Worm (Caenorhabditis elegans) whole organism, young adult: ENCODE results near the gene mul-1.

ENCODE experiments used
- B0336.3 ChIP-seq: fragments of 200-800 bp; sonication (Bioruptor generic); IDR thresholded peaks from 2 replicates; pipeline ENCODE4 v1.3.6; 2022; ENCODE audit warnings: missing genetic modification characterization, missing compliant biosample characterization
- D2030.7 ChIP-seq: fragments of 200-800 bp; sonication (Bioruptor generic); IDR thresholded peaks from 2 replicates; pipeline ENCODE4 v1.3.6; 2022; ENCODE audit warnings: missing genetic modification reagents, missing genetic modification characterization, missing compliant biosample characterization
- F10E7.11 ChIP-seq: sonication (generic microtip); optimal IDR thresholded peaks from 2 replicates; lab custom pipeline; 2017; ENCODE audit warnings: mild to moderate bottlenecking, missing genetic modification characterization, moderate library complexity, missing compliant biosample characterization
- F22D6.2 ChIP-seq: sonication (generic microtip); optimal IDR thresholded peaks from 2 replicates; lab custom pipeline; 2016; ENCODE audit warnings: mild to moderate bottlenecking, missing genetic modification characterization, missing compliant biosample characterization
- F33H1.4 ChIP-seq: fragments of 200-800 bp; sonication (Bioruptor generic); IDR thresholded peaks from 2 replicates; pipeline ENCODE4 v1.3.6; 2022; ENCODE audit warnings: missing genetic modification reagents, missing genetic modification characterization, missing compliant biosample characterization
- F37B4.10 ChIP-seq: fragments of 200-800 bp; sonication (Bioruptor generic); IDR thresholded peaks from 2 replicates; pipeline ENCODE4 v1.3.6; 2022; ENCODE audit warnings: missing genetic modification characterization, missing compliant biosample characterization
- F57A8.1 ChIP-seq: fragments of 200-800 bp; sonication (Bioruptor generic); optimal IDR thresholded peaks from 2 replicates; lab custom pipeline; 2018; ENCODE audit warnings: mild to moderate bottlenecking, missing genetic modification characterization, moderate library complexity, missing compliant biosample characterization
- K11D2.4 ChIP-seq: fragments of 200-800 bp; sonication (Bioruptor generic); IDR thresholded peaks from 2 replicates; pipeline ENCODE4 v1.3.6; 2022; ENCODE audit warnings: missing genetic modification reagents, missing genetic modification characterization, missing compliant biosample characterization
- Y95B8A.8 ChIP-seq: fragments of 200-800 bp; sonication (Bioruptor generic); IDR thresholded peaks from 2 replicates; pipeline ENCODE4 v1.3.6; 2022; ENCODE audit warnings: missing genetic modification reagents, missing genetic modification characterization, missing compliant biosample characterization
- attf-6 ChIP-seq: fragments of 200-800 bp; sonication (Bioruptor generic); IDR thresholded peaks from 2 replicates; pipeline ENCODE4 v1.3.6; 2022; ENCODE audit warnings: missing genetic modification reagents, missing genetic modification characterization, missing compliant biosample characterization
- bed-1 ChIP-seq: fragments of 200-800 bp; sonication (Bioruptor generic); IDR thresholded peaks from 2 replicates; pipeline ENCODE4 v1.3.6; 2022; ENCODE audit warnings: missing genetic modification reagents, missing genetic modification characterization, missing compliant biosample characterization
- bed-2 ChIP-seq: fragments of 200-800 bp; sonication (Bioruptor generic); IDR thresholded peaks from 2 replicates; pipeline ENCODE4 v1.3.6; 2022; ENCODE audit warnings: missing genetic modification reagents, missing genetic modification characterization, missing compliant biosample characterization
- ccch-3 ChIP-seq: fragments of 200-800 bp; sonication (Bioruptor generic); optimal IDR thresholded peaks from 2 replicates; lab custom pipeline; 2018; ENCODE audit warnings: mild to moderate bottlenecking, missing genetic modification characterization, missing compliant biosample characterization
- cebp-1 ChIP-seq, 2 experiments: fragments of 200-800 bp in 1 of 2; sonication (Bioruptor generic) in 1 of 2; sonication (generic microtip) in 1 of 2; IDR thresholded peaks in 1 of 2; optimal IDR thresholded peaks in 1 of 2; 2 replicates each; pipeline versions ENCODE4 v1.3.6 to Lab custom; 2017 to 2022; ENCODE audit warnings: missing compliant biosample characterization in 2 of 2, missing genetic modification characterization in 2 of 2, mild to moderate bottlenecking in 1 of 2, missing genetic modification reagents in 1 of 2, moderate library complexity in 1 of 2
- efl-1 ChIP-seq: fragments of 150-350 bp; optimal IDR thresholded peaks from 2 replicates; lab custom pipeline; 2014; ENCODE audit warnings: missing biosample characterization, missing genetic modification reagents, missing genetic modification characterization
- ekl-4 ChIP-seq: fragments of 200-800 bp; sonication (Bioruptor generic); IDR thresholded peaks from 2 replicates; pipeline ENCODE4 v1.3.6; 2022; ENCODE audit warnings: missing genetic modification reagents, missing genetic modification characterization, missing compliant biosample characterization
- ets-4 ChIP-seq: fragments of 200-800 bp; sonication (Bioruptor generic); optimal IDR thresholded peaks from 2 replicates; lab custom pipeline; 2018; ENCODE audit warnings: mild to moderate bottlenecking, missing genetic modification characterization, missing compliant biosample characterization
- gei-17 ChIP-seq: fragments of 200-800 bp; sonication (Bioruptor generic); optimal IDR thresholded peaks from 2 replicates; lab custom pipeline; 2018; ENCODE audit warnings: mild to moderate bottlenecking, missing genetic modification characterization, missing compliant biosample characterization
- him-1 ChIP-seq: sonication (generic microtip); optimal IDR thresholded peaks from 2 replicates; lab custom pipeline; 2016; ENCODE audit warnings: missing genotype, missing genetic modification reagents, missing genetic modification characterization, missing compliant biosample characterization
- hmg-20 ChIP-seq: fragments of 200-800 bp; sonication (Bioruptor generic); IDR thresholded peaks from 2 replicates; pipeline ENCODE4 v1.3.6; 2022; ENCODE audit warnings: missing genetic modification reagents, missing genetic modification characterization, missing compliant biosample characterization
- lin-26 ChIP-seq: fragments of 200-800 bp; sonication (Bioruptor generic); IDR thresholded peaks from 2 replicates; pipeline ENCODE4 v1.3.6; 2022; ENCODE audit warnings: missing genetic modification reagents, missing genetic modification characterization, missing compliant biosample characterization
- lin-54 ChIP-seq: fragments of 200-800 bp; sonication (Bioruptor generic); optimal IDR thresholded peaks from 2 replicates; lab custom pipeline; 2018; ENCODE audit warnings: mild to moderate bottlenecking, missing genetic modification characterization, missing compliant biosample characterization
- lsl-1 ChIP-seq: fragments of 200-800 bp; sonication (Bioruptor generic); optimal IDR thresholded peaks from 2 replicates; lab custom pipeline; 2018; ENCODE audit warnings: mild to moderate bottlenecking, missing genetic modification characterization, moderate library complexity, missing compliant biosample characterization
- madf-6 ChIP-seq: fragments of 200-800 bp; sonication (Bioruptor generic); IDR thresholded peaks from 2 replicates; pipeline ENCODE4 v1.3.6; 2022; ENCODE audit warnings: missing genetic modification reagents, missing genetic modification characterization, missing compliant biosample characterization
- mxl-1 ChIP-seq: sonication (generic microtip); optimal IDR thresholded peaks from 2 replicates; lab custom pipeline; 2016; ENCODE audit warnings: missing genetic modification characterization, missing compliant biosample characterization
- nfyb-1 ChIP-seq: fragments of 200-800 bp; sonication (Bioruptor generic); IDR thresholded peaks from 2 replicates; pipeline ENCODE4 v1.3.6; 2022; ENCODE audit warnings: missing genetic modification reagents, missing genetic modification characterization, missing compliant biosample characterization
- rcor-1 ChIP-seq: fragments of 200-800 bp; sonication (Bioruptor generic); IDR thresholded peaks from 2 replicates; pipeline ENCODE4 v1.3.6; 2022; ENCODE audit warnings: missing genetic modification reagents, missing genetic modification characterization, missing compliant biosample characterization
- sdz-38 ChIP-seq: sonication (generic microtip); optimal IDR thresholded peaks from 2 replicates; lab custom pipeline; 2016; ENCODE audit warnings: missing genotype, missing genetic modification characterization, missing compliant biosample characterization
- snpc-1.3 ChIP-seq: sonication (generic microtip); optimal IDR thresholded peaks from 2 replicates; lab custom pipeline; 2017; ENCODE audit warnings: missing genetic modification characterization, mild to moderate bottlenecking, missing compliant biosample characterization, antibody characterized with exemption, moderate library complexity, missing genotype, missing genetic modification reagents; ENCODE audit not compliant: insufficient read depth
- snpc-4 ChIP-seq, 5 experiments: fragments of 150-350 bp in 1 of 5; sonication (generic microtip) in 4 of 5; optimal IDR thresholded peaks; 2 replicates each; lab custom pipeline; 2014 to 2018; ENCODE audit warnings: missing genetic modification characterization in 5 of 5, missing biosample characterization in 3 of 5, antibody characterized with exemption in 2 of 5, mild to moderate bottlenecking in 2 of 5, missing compliant biosample characterization in 2 of 5, missing genotype in 2 of 5, moderate library complexity in 2 of 5, missing genetic modification reagents in 1 of 5
- tbp1 ChIP-seq: fragments of 200-800 bp; sonication (Bioruptor generic); optimal IDR thresholded peaks from 2 replicates; lab custom pipeline; 2018; ENCODE audit warnings: mild to moderate bottlenecking, missing genetic modification characterization, missing compliant biosample characterization
- tlf-1 ChIP-seq: fragments of 200-800 bp; sonication (Bioruptor generic); optimal IDR thresholded peaks from 2 replicates; lab custom pipeline; 2018; ENCODE audit warnings: mild to moderate bottlenecking, missing genetic modification characterization, missing compliant biosample characterization
- zfh-2 ChIP-seq: fragments of 200-800 bp; sonication (Bioruptor generic); conservative IDR thresholded peaks from 2 replicates; pipeline ENCODE4 v1.3.6; 2022; ENCODE audit warnings: missing genetic modification reagents, missing genetic modification characterization, missing compliant biosample characterization
- zim-3 ChIP-seq: sonication (generic microtip); optimal IDR thresholded peaks from 2 replicates; lab custom pipeline; 2017; ENCODE audit warnings: mild to moderate bottlenecking, missing genetic modification characterization, moderate library complexity, missing compliant biosample characterization

mul-1 gene

DNA sequence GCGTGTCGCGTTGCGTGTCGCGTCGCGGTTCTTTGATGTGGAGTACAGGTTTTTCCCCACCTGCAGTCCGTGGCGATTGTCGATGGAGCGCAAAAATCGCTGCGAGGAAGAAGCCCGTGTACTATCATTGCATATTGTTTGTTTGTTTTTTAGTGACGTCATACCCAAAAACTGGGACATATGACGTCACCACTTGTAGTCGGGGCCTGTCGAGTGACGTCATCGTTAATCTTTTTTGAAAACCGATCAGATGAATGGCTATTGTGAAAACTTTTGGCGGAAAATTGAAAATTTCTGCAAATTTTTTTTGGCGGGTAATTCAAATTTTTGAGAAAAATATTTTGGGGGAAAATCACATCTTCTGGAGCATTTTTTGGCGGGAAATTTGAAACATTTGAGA is 44.3 kb upstream of the mul-1 start:
- TF ChIP-seq lin-54 (GFP tag; lab: Kevin White, UChicago): no peak
- no peak for TF ChIP-seq F57A8.1 (GFP tag; lab: Kevin White, UChicago)
- TF ChIP-seq F37B4.10: no peak
- no peak for TF ChIP-seq lsl-1
- TF ChIP-seq gei-17 (GFP tag; lab: Kevin White, UChicago): no peak
- TF ChIP-seq snpc-4 (GFP tag; optimal IDR thresholded peaks at IDR 0.05; lab: Kevin White, UChicago): no peak
- no peak for TF ChIP-seq snpc-4 (tag; optimal IDR thresholded peaks at IDR 0.05; lab: Kevin White, UChicago)
- no peak for TF ChIP-seq bed-2 (GFP tag; lab: Robert Waterston, UW)
- no peak for TF ChIP-seq madf-6 (GFP tag; lab: Robert Waterston, UW)
- no peak for TF ChIP-seq zim-3 (tag; lab: Kevin White, UChicago)
- no peak for TF ChIP-seq nfyb-1 (GFP tag; lab: Robert Waterston, UW)
- TF ChIP-seq F33H1.4 (GFP tag; lab: Robert Waterston, UW): no peak
- no peak for TF ChIP-seq D2030.7 (GFP tag; lab: Robert Waterston, UW)
- TF ChIP-seq ekl-4 (GFP tag; lab: Robert Waterston, UW): no peak
- TF ChIP-seq zfh-2 (GFP tag; lab: Robert Waterston, UW): no peak
- TF ChIP-seq rcor-1 (GFP tag; lab: Robert Waterston, UW): no peak
- no peak for TF ChIP-seq efl-1 (GFP tag; lab: Kevin White, UChicago)
- no peak for TF ChIP-seq hmg-20 (GFP tag; lab: Robert Waterston, UW)
- no peak for TF ChIP-seq tlf-1 (GFP tag; lab: Kevin White, UChicago)

DNA sequence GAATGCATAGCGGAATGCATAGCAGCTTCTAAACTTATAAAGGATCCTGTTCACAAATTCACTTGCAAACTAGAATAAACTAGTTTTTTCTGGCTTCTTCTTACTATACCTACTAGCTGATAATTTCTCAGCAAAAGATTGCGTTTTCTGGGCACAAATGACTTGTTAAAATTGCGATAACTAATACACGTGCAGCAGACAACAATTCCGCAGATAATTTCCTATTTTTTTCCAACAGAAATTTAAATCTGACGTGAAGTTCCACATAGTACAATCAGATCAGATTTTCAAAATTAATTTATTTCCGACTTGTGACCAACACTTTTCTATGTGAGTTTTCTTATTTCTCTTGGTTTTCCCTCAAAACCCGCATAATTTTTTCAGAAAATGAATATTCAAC is 41.4 kb upstream of the mul-1 start, which contains the start of gene scrm-8:
TSS of gene scrm-8 (plus strand) at position 301 of the 400 bp plus-strand sequence.
- TF ChIP-seq tbp1 (GFP tag; lab: Kevin White, UChicago) (no peak), snpc-1.3 (tag; lab: Kevin White, UChicago) (no peak), K11D2.4 (no peak), mxl-1 (tag; lab: Kevin White, UChicago) (no peak), Y95B8A.8 (GFP tag; lab: Robert Waterston, UW) (no peak), ets-4 (GFP tag; lab: Kevin White, UChicago) (no peak), rcor-1 (GFP tag; lab: Robert Waterston, UW) (no peak), F37B4.10 (no peak), bed-1 (GFP tag; lab: Robert Waterston, UW) (no peak), ccch-3 (GFP tag; lab: Kevin White, UChicago) (no peak), attf-6 (GFP tag; lab: Robert Waterston, UW) (no peak), sdz-38 (tag; lab: Kevin White, UChicago) (no peak), F22D6.2 (tag; lab: Kevin White, UChicago) (no peak), B0336.3 (GFP tag; lab: Robert Waterston, UW) (no peak), cebp-1 (GFP tag; IDR thresholded peaks at IDR 0.05; lab: Robert Waterston, UW) (no peak), cebp-1 (tag; optimal IDR thresholded peaks at IDR 0.05; lab: Kevin White, UChicago) (no peak), F10E7.11 (tag; lab: Kevin White, UChicago) (no peak), him-1 (tag; lab: Kevin White, UChicago) (no peak)
- TF ChIP-seq, all 124 proteins: peak for 0

DNA sequence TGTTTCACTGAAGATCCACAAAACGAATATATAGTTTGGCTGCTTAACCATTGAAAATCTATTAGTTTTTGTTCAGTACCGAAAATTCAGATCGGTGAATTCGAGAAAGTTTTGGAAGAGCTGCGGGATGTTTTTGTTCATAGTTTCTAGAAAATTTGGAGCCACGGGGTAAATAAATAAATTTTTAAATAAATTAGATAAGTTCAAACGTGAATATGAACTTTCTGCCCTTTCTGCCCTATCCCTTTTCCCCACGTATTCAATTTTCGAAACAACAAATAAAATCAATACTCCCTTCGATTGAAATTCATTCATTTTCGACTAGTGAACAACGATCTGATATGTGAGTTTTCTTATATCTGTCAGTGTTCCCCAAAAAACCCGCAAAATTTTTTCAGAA is 39.2 kb upstream of the mul-1 start, which contains the start of gene scrm-5:
TSS of gene scrm-5 (plus strand) at position 301 of the 400 bp plus-strand sequence.
- TF ChIP-seq snpc-4 (GFP tag; optimal IDR thresholded peaks at IDR 0.05; lab: Kevin White, UChicago): no peak
- no peak for TF ChIP-seq snpc-4 (tag; optimal IDR thresholded peaks at IDR 0.05; lab: Kevin White, UChicago)
- no peak for TF ChIP-seq lin-26 (GFP tag; lab: Robert Waterston, UW)
- no peak for TF ChIP-seq D2030.7 (GFP tag; lab: Robert Waterston, UW)
